Worm (Caenorhabditis elegans) whole organism, L2 larva: ENCODE measurements around the gene cdc-48.2.

Source experiments
- C34F6.9 ChIP-seq: fragments of 150-350 bp; optimal IDR thresholded peaks from 2 replicates; lab custom pipeline; 2014; ENCODE audit warnings: missing biosample characterization, missing genetic modification characterization
- F13H6.1 ChIP-seq: sonication (generic microtip); optimal IDR thresholded peaks from 2 replicates; lab custom pipeline; 2016; ENCODE audit warnings: missing genetic modification characterization, missing compliant biosample characterization
- R02D3.7 ChIP-seq: fragments of 150-350 bp; optimal IDR thresholded peaks from 2 replicates; lab custom pipeline; 2014; ENCODE audit warnings: missing biosample characterization, missing genetic modification characterization
- Y55F3AM.14 ChIP-seq: fragments of 200-800 bp; sonication (Bioruptor generic); optimal IDR thresholded peaks from 2 replicates; lab custom pipeline; 2018; ENCODE audit warnings: mild to moderate bottlenecking, missing genetic modification characterization, missing compliant biosample characterization
- aly-2 ChIP-seq: fragments of 150-350 bp; optimal IDR thresholded peaks from 2 replicates; lab custom pipeline; 2014; ENCODE audit warnings: missing biosample characterization, missing genetic modification characterization
- ama-1 ChIP-seq: fragments of 150-350 bp; optimal IDR thresholded peaks from 2 replicates; lab custom pipeline; 2018; ENCODE audit warnings: inconsistent platforms
- ceh-16 ChIP-seq: fragments of 150-350 bp; optimal IDR thresholded peaks from 2 replicates; lab custom pipeline; 2014; ENCODE audit warnings: missing biosample characterization, missing genetic modification characterization
- crh-2 ChIP-seq: sonication (generic microtip); optimal IDR thresholded peaks from 2 replicates; lab custom pipeline; 2017; ENCODE audit warnings: missing biosample characterization, missing genetic modification characterization
- dmd-4 ChIP-seq: sonication (generic microtip); optimal IDR thresholded peaks from 2 replicates; lab custom pipeline; 2017; ENCODE audit warnings: missing biosample characterization, missing genetic modification characterization
- egl-27 ChIP-seq: sonication (generic microtip); optimal IDR thresholded peaks from 3 replicates; lab custom pipeline; 2017; ENCODE audit warnings: missing biosample characterization, missing genetic modification reagents, missing genetic modification characterization
- elt-1 ChIP-seq: fragments of 150-350 bp; optimal IDR thresholded peaks from 2 replicates; lab custom pipeline; 2014; ENCODE audit warnings: missing biosample characterization, missing genetic modification characterization
- elt-3 ChIP-seq: sonication (generic microtip); optimal IDR thresholded peaks from 2 replicates; lab custom pipeline; 2017; ENCODE audit warnings: missing biosample characterization, missing genetic modification characterization
- fos-1 ChIP-seq: fragments of 150-350 bp; optimal IDR thresholded peaks from 2 replicates; lab custom pipeline; 2014; ENCODE audit warnings: missing biosample characterization, missing genetic modification characterization
- lin-39 ChIP-seq: fragments of 150-350 bp; optimal IDR thresholded peaks from 2 replicates; lab custom pipeline; 2014; ENCODE audit warnings: missing biosample characterization, missing genetic modification reagents, missing genetic modification characterization
- mab-5 ChIP-seq: fragments of 150-350 bp; optimal IDR thresholded peaks from 2 replicates; lab custom pipeline; 2014; ENCODE audit warnings: missing biosample characterization, missing genetic modification characterization
- mbf-1 ChIP-seq: sonication (generic microtip); optimal IDR thresholded peaks from 2 replicates; lab custom pipeline; 2017; ENCODE audit warnings: missing biosample characterization, missing genetic modification characterization
- mdl-1 ChIP-seq, 2 experiments: fragments of 150-350 bp in 1 of 2; sonication (generic microtip) in 1 of 2; optimal IDR thresholded peaks; 2 replicates each; lab custom pipeline; 2017; ENCODE audit warnings: missing biosample characterization in 2 of 2, missing genetic modification characterization in 2 of 2
- nhr-10 ChIP-seq: sonication (generic microtip); optimal IDR thresholded peaks from 2 replicates; lab custom pipeline; 2017; ENCODE audit warnings: missing biosample characterization, missing genetic modification characterization
- nhr-11 ChIP-seq: fragments of 150-350 bp; optimal IDR thresholded peaks from 2 replicates; lab custom pipeline; 2014; ENCODE audit warnings: missing biosample characterization, missing genetic modification characterization
- nhr-12 ChIP-seq: fragments of 150-350 bp; optimal IDR thresholded peaks from 2 replicates; lab custom pipeline; 2014; ENCODE audit warnings: missing biosample characterization, missing genetic modification characterization
- nhr-129 ChIP-seq: fragments of 150-350 bp; optimal IDR thresholded peaks from 2 replicates; lab custom pipeline; 2014; ENCODE audit warnings: missing biosample characterization, missing genetic modification characterization
- nhr-21 ChIP-seq: fragments of 150-350 bp; optimal IDR thresholded peaks from 2 replicates; lab custom pipeline; 2014; ENCODE audit warnings: missing biosample characterization, missing genetic modification characterization
- nhr-23 ChIP-seq: fragments of 150-350 bp; optimal IDR thresholded peaks from 2 replicates; lab custom pipeline; 2014; ENCODE audit warnings: missing biosample characterization, missing genetic modification reagents, missing genetic modification characterization
- nhr-237 ChIP-seq: fragments of 150-350 bp; optimal IDR thresholded peaks from 2 replicates; lab custom pipeline; 2014; ENCODE audit warnings: missing biosample characterization, missing genetic modification characterization
- nhr-25 ChIP-seq: fragments of 150-350 bp; sonication (generic microtip); optimal IDR thresholded peaks from 3 replicates; lab custom pipeline; 2014; ENCODE audit warnings: missing biosample characterization, missing genetic modification characterization
- nhr-6 ChIP-seq: fragments of 150-350 bp; optimal IDR thresholded peaks from 2 replicates; lab custom pipeline; 2014; ENCODE audit warnings: missing biosample characterization, missing genetic modification characterization
- peb-1 ChIP-seq: fragments of 150-350 bp; optimal IDR thresholded peaks from 2 replicates; lab custom pipeline; 2014; ENCODE audit warnings: missing biosample characterization, missing genetic modification characterization
- sem-4 ChIP-seq: fragments of 150-350 bp; optimal IDR thresholded peaks from 2 replicates; lab custom pipeline; 2014; ENCODE audit warnings: missing biosample characterization, missing genetic modification reagents, missing genetic modification characterization
- sma-3 ChIP-seq: sonication (generic microtip); optimal IDR thresholded peaks from 2 replicates; lab custom pipeline; 2016; ENCODE audit warnings: missing genetic modification reagents, missing genetic modification characterization, missing compliant biosample characterization
- unc-39 ChIP-seq: fragments of 150-350 bp; optimal IDR thresholded peaks from 2 replicates; lab custom pipeline; 2014; ENCODE audit warnings: missing biosample characterization, missing genetic modification characterization
- unc-62 ChIP-seq: fragments of 150-350 bp; optimal IDR thresholded peaks from 2 replicates; lab custom pipeline; 2014; ENCODE audit warnings: missing biosample characterization, missing genetic modification reagents, missing genetic modification characterization
- ztf-1 ChIP-seq: fragments of 200-800 bp; sonication (Bioruptor generic); conservative IDR thresholded peaks from 2 replicates; pipeline ENCODE4 v1.3.6; 2022; ENCODE audit warnings: missing genetic modification characterization, missing compliant biosample characterization
- ztf-11 ChIP-seq: sonication (generic microtip); optimal IDR thresholded peaks from 2 replicates; lab custom pipeline; 2017; ENCODE audit warnings: missing biosample characterization, missing genetic modification characterization
- ztf-4 ChIP-seq: fragments of 150-350 bp; optimal IDR thresholded peaks from 2 replicates; lab custom pipeline; 2014; ENCODE audit warnings: missing biosample characterization, missing genetic modification characterization

cdc-48.2 gene

DNA sequence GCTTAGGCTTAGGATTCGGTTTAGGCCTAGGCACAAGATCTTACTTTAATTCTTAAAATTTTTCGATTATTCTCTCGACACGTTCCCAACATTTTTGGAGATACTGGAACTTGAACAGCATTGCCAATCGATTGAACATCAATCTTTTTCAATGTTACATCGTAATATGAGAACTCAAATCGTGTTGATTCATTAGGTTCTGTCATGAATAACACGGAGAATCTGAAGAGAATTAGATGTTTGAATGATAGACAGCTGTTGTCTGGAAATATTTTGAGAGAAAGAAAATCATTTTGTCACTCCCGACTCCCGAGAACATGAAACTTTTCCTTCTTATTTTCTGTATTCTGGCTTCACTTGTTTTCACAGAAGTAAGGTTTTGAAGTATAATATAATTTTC, 31.0 kb downstream of the cdc-48.2 start, which contains the start of gene T05C12.15:
Gene T05C12.15, plus strand, starts transcription at position 301 of the 400 bp plus-strand sequence.
- no peak for TF ChIP-seq ztf-1 (GFP tag; lab: Robert Waterston, UW)
- no peak for TF ChIP-seq peb-1 (tag; lab: Kevin White, UChicago)
- no peak for TF ChIP-seq F13H6.1
- TF ChIP-seq C34F6.9 = no peak
- no peak for TF ChIP-seq nhr-21 (tag; lab: Kevin White, UChicago)
- no peak for TF ChIP-seq nhr-6 (tag; lab: Kevin White, UChicago)
- no peak for TF ChIP-seq elt-3
- TF ChIP-seq nhr-12 (tag; lab: Kevin White, UChicago) = no peak
- TF ChIP-seq elt-1 = no peak
- TF ChIP-seq ceh-16 (tag; lab: Kevin White, UChicago) = no peak
- no peak for TF ChIP-seq fos-1 (tag; lab: Kevin White, UChicago)
- no peak for TF ChIP-seq mdl-1 (tag; optimal IDR thresholded peaks at IDR 0.05; lab: Kevin White, UChicago)

DNA sequence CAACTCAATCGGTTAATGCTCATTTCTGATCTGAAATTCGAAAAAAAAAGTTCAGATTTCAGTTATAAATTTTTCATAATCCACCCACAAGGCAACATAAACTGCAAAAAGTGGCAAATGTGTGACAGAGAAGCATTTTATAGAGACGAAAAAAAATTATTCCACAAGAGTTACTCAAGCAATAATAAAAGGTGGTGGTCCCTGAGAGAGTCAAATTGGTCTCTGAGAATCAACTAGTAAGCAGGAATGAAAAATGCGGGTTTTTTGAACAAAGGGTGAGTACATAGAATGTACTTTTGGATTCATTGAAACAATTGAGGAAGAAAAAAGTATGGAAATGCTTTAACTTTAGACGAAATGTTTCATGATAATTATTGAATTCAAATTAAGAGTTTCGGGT, 32.1 kb downstream of the cdc-48.2 start, which contains the start of gene T05C12.11:
Gene T05C12.11, minus strand, starts transcription at position 101 of the 400 bp plus-strand sequence.
- TF ChIP-seq nhr-10 (tag; lab: Kevin White, UChicago) (no peak), nhr-6 (tag; lab: Kevin White, UChicago) (no peak), sem-4 (no peak), egl-27 (tag; lab: Kevin White, UChicago) (no peak), unc-62 (GFP tag; lab: Kevin White, UChicago) (no peak), nhr-237 (tag; lab: Kevin White, UChicago) (no peak), elt-3 (no peak), unc-39 (tag; lab: Kevin White, UChicago) (no peak), ama-1 (lab: Kevin White, UChicago) (no peak), sma-3 (GFP tag; lab: Kevin White, UChicago) (no peak), F13H6.1 (no peak), mbf-1 (no peak), nhr-21 (tag; lab: Kevin White, UChicago) (no peak), ztf-11 (tag; lab: Kevin White, UChicago) (no peak), dmd-4 (tag; lab: Kevin White, UChicago) (no peak)

DNA sequence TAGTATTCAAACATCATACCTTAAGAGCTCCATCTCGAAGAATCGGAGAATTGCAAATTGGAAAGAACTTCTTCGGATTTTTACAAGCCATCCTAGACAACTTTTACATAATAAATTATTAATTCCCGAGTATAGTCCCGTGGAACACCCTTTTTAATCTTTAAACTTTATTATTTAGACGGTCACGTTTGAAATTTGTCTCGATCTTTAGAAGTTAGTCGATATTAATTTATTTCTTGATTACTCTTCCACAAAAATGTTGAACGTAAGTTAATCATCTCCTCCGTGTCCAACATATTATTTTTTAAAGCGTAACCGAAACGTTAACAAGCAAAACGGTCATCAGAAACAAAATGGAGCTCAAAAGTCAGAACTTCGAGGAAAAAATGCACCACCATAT, 35.2 kb downstream of the cdc-48.2 start, which contains the start of the genes decr-1.3 and T05C12.1:
Gene decr-1.3, minus strand, starts transcription at position 101 of the 400 bp plus-strand sequence.
Gene T05C12.1, plus strand, starts transcription at position 232 of the 400 bp plus-strand sequence.
- no peak for TF ChIP-seq nhr-12 (tag; lab: Kevin White, UChicago)
- no peak for TF ChIP-seq unc-39 (tag; lab: Kevin White, UChicago)
- TF ChIP-seq nhr-11 (tag; lab: Kevin White, UChicago) = no peak

DNA sequence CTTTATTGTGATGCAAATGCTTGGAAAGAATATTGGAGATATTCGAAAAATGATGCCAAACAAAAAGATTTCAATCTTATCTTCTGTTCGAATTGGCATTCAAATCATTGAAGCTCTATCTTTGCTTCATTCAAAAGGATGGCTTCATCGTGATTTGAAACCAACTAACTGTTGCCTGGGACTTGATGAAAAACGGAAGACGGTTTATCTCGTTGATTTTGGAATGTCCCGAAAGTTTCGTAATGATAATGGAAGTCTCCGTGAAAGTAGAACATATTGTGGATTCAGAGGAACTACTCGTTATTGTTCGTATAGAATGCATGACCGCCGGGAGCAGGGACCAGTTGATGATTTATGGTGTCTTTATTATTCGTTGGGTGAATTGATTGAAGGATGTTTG, 35.9 kb downstream of the cdc-48.2 start:
- TF ChIP-seq elt-3 = no peak
- TF ChIP-seq R02D3.7 = no peak
- no peak for TF ChIP-seq lin-39
- TF ChIP-seq ztf-4 (tag; lab: Kevin White, UChicago) = no peak
- TF ChIP-seq mab-5 (tag; lab: Kevin White, UChicago) = no peak
- TF ChIP-seq, all 48 proteins: peak for 0

DNA sequence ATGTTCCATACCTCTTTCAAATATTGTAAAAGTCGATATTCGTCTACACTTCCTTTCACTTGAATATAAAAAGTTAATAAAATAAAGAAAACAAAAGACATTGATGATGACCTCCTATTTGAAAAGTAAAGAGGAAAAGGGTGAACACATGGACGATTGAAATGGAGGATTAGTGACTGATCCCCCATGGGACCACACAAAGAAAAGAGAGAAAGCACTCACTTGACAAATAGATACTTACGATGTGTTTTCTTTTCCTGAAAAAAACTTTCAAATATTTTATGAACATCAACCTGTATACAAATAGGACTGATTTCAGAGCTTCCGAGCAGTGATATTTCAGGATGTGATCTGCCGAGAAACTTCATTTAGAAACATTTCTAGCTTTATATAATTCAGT, 38.8 kb downstream of the cdc-48.2 start, which contains the start of gene acr-14:
Gene acr-14, minus strand, starts transcription at position 101 of the 400 bp plus-strand sequence.
- no peak for TF ChIP-seq unc-62 (GFP tag; lab: Kevin White, UChicago)

DNA sequence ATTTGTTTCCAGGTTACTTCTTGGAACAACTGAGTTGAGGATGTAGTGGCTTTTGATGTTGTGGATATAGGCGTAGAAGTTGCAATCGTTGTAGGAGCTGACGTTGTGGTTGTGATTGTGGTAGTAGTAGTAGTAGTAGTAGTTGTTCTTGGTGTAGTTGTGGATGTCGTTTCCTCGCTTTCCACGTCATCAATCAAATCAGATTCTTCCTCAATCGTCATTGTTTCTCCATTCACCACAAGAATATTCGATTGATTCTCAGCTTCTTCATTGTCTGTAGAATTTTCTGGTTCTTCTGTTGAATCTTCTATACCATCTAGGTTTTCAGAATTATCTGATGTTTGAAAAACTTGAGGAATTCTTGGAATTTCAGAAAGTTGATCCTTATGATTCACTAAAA, 40.3 kb downstream of the cdc-48.2 start:
- TF ChIP-seq aly-2 (tag; lab: Kevin White, UChicago) = no peak
- no peak for TF ChIP-seq crh-2 (tag; lab: Kevin White, UChicago)
- TF ChIP-seq nhr-129 (tag; lab: Kevin White, UChicago) = no peak
- TF ChIP-seq nhr-10 (tag; lab: Kevin White, UChicago) = no peak
- TF ChIP-seq nhr-25 = no peak
- TF ChIP-seq Y55F3AM.14 (GFP tag; lab: Kevin White, UChicago) = no peak
- TF ChIP-seq peb-1 (tag; lab: Kevin White, UChicago) = no peak
- no peak for TF ChIP-seq nhr-23 (tag; lab: Kevin White, UChicago)
- no peak for TF ChIP-seq nhr-237 (tag; lab: Kevin White, UChicago)
